Fruit fly (Drosophila melanogaster) whole organism, embryonic: ENCODE results near the gene CG9338.

Experiments
- B-H2 ChIP-seq: fragments of 200-800 bp; sonication (Bioruptor generic); optimal IDR thresholded peaks from 2 replicates; lab custom pipeline; 2018; ENCODE audit warnings: missing biosample characterization, mild to moderate bottlenecking, missing genetic modification characterization
- BtbVII ChIP-seq: fragments of 200-800 bp; sonication (Bioruptor generic); optimal IDR thresholded peaks from 3 replicates; lab custom pipeline; 2017; ENCODE audit warnings: missing biosample characterization, mild to moderate bottlenecking, missing genetic modification characterization
- CG10543 ChIP-seq: fragments of 200-800 bp; sonication (Bioruptor generic); optimal IDR thresholded peaks from 3 replicates; lab custom pipeline; 2017; ENCODE audit warnings: missing biosample characterization, mild to moderate bottlenecking, missing genetic modification characterization, moderate library complexity
- CG11696 ChIP-seq: fragments of 200-800 bp; sonication (Bioruptor generic); IDR thresholded peaks from 2 replicates; pipeline ENCODE4 v1.3.6; 2022; ENCODE audit warnings: missing biosample characterization, missing genetic modification characterization
- CG13296 ChIP-seq: fragments of 200-800 bp; sonication (Bioruptor generic); optimal IDR thresholded peaks from 3 replicates; lab custom pipeline; 2018; ENCODE audit warnings: missing biosample characterization, mild to moderate bottlenecking, missing genetic modification characterization
- CG13894 ChIP-seq: fragments of 200-800 bp; sonication (Bioruptor generic); optimal IDR thresholded peaks from 3 replicates; lab custom pipeline; 2018; ENCODE audit warnings: missing biosample characterization, mild to moderate bottlenecking, missing genetic modification characterization, moderate library complexity
- CG15269 ChIP-seq: fragments of 200-800 bp; sonication (Bioruptor generic); optimal IDR thresholded peaks from 2 replicates; lab custom pipeline; 2018; ENCODE audit warnings: missing biosample characterization, mild to moderate bottlenecking, missing genetic modification characterization, moderate library complexity
- CG18599 ChIP-seq: fragments of 200-800 bp; sonication (Bioruptor generic); optimal IDR thresholded peaks from 3 replicates; lab custom pipeline; 2017; ENCODE audit warnings: missing biosample characterization, missing genetic modification characterization, mild to moderate bottlenecking, moderate library complexity, missing genetic modification reagents
- CG2116 ChIP-seq: fragments of 200-800 bp; sonication (Bioruptor generic); optimal IDR thresholded peaks from 3 replicates; lab custom pipeline; 2018; ENCODE audit warnings: missing biosample characterization, mild to moderate bottlenecking, missing genetic modification characterization
- CG2678 ChIP-seq: fragments of 200-800 bp; sonication (Bioruptor generic); optimal IDR thresholded peaks from 3 replicates; lab custom pipeline; 2019; ENCODE audit warnings: missing biosample characterization, mild to moderate bottlenecking, missing genetic modification characterization, moderate library complexity
- CG34376 ChIP-seq: fragments of 200-800 bp; sonication (Bioruptor generic); optimal IDR thresholded peaks from 2 replicates; lab custom pipeline; 2018; ENCODE audit warnings: missing biosample characterization, mild to moderate bottlenecking, missing genetic modification characterization
- CG4360 ChIP-seq: fragments of 200-800 bp; sonication (Bioruptor generic); IDR thresholded peaks from 2 replicates; pipeline ENCODE4 v1.3.6; 2022; ENCODE audit warnings: missing biosample characterization, missing genetic modification characterization
- CG9727 ChIP-seq: fragments of 200-800 bp; sonication (Bioruptor generic); optimal IDR thresholded peaks from 3 replicates; lab custom pipeline; 2017; ENCODE audit warnings: missing biosample characterization, mild to moderate bottlenecking, missing genetic modification characterization
- E2f1 ChIP-seq: fragments of 200-800 bp; sonication (Bioruptor generic); IDR thresholded peaks from 2 replicates; pipeline ENCODE4 v1.3.6; 2022; ENCODE audit warnings: missing biosample characterization, missing genetic modification characterization
- Ets65A ChIP-seq: fragments of 200-800 bp; sonication (Bioruptor generic); peaks from one replicate; lab custom pipeline; 2016; ENCODE audit warnings: missing biosample characterization, missing genetic modification characterization
- Fer1 ChIP-seq: fragments of 200-800 bp; sonication (Bioruptor generic); optimal IDR thresholded peaks from 2 replicates; lab custom pipeline; 2017; ENCODE audit warnings: missing biosample characterization, mild to moderate bottlenecking, missing genetic modification characterization
- GATAe ChIP-seq: fragments of 200-800 bp; sonication (Bioruptor generic); conservative IDR thresholded peaks from 2 replicates; pipeline ENCODE4 v1.3.6; 2022; ENCODE audit warnings: missing biosample characterization, missing genetic modification characterization
- HLH4C ChIP-seq: fragments of 200-800 bp; sonication (Bioruptor generic); IDR thresholded peaks from 3 replicates; pipeline ENCODE4 v1.3.6; 2022; ENCODE audit warnings: missing biosample characterization, missing genetic modification characterization; ENCODE audit not compliant: partially characterized antibody
- Hey ChIP-seq: fragments of 200-800 bp; sonication (Bioruptor generic); optimal IDR thresholded peaks from 3 replicates; lab custom pipeline; 2018; ENCODE audit warnings: missing biosample characterization, mild to moderate bottlenecking, missing genetic modification characterization
- Hr78 ChIP-seq, 2 experiments: fragments of 200-800 bp in 1 of 2; fragments of >200 bp in 1 of 2; sonication (Bioruptor generic) in 1 of 2; optimal IDR thresholded peaks; 2 replicates each; lab custom pipeline; 2017 to 2019; ENCODE audit warnings: missing biosample characterization in 2 of 2, missing genetic modification characterization in 2 of 2, mild to moderate bottlenecking in 1 of 2, moderate library complexity in 1 of 2
- Med ChIP-seq: fragments of 200-800 bp; sonication (Bioruptor generic); peaks from one replicate; lab custom pipeline; 2016; ENCODE audit warnings: missing biosample characterization, missing genetic modification characterization, mild to moderate bottlenecking, inconsistent platforms, moderate library complexity
- Nf-YA ChIP-seq: fragments of 200-800 bp; sonication (Bioruptor generic); IDR thresholded peaks from 2 replicates; pipeline ENCODE4 v1.3.6; 2022; ENCODE audit warnings: missing biosample characterization, missing genetic modification characterization
- Ptx1 ChIP-seq: fragments of 200-800 bp; sonication (Bioruptor generic); IDR thresholded peaks from 2 replicates; pipeline ENCODE4 v1.3.6; 2022; ENCODE audit warnings: missing biosample characterization, missing genetic modification characterization
- Vsx1 ChIP-seq: fragments of 200-800 bp; sonication (Bioruptor generic); optimal IDR thresholded peaks from 2 replicates; lab custom pipeline; 2017; ENCODE audit warnings: missing biosample characterization, mild to moderate bottlenecking, missing genetic modification characterization, missing genetic modification reagents
- br ChIP-seq: fragments of >200 bp; optimal IDR thresholded peaks from 2 replicates; lab custom pipeline; 2017
- chinmo ChIP-seq: fragments of 200-800 bp; sonication (Bioruptor generic); IDR thresholded peaks from 4 replicates; pipeline ENCODE4 v1.3.6; 2022; ENCODE audit warnings: missing biosample characterization, missing genetic modification characterization; ENCODE audit not compliant: partially characterized antibody
- ewg ChIP-seq: fragments of 200-800 bp; sonication (Bioruptor generic); optimal IDR thresholded peaks from 3 replicates; lab custom pipeline; 2017; ENCODE audit warnings: mild to moderate bottlenecking, missing biosample characterization, missing genetic modification reagents, missing genetic modification characterization
- exex ChIP-seq: fragments of 200-800 bp; sonication (Bioruptor generic); optimal IDR thresholded peaks from 4 replicates; lab custom pipeline; 2018; ENCODE audit warnings: missing biosample characterization, mild to moderate bottlenecking, missing genetic modification characterization, moderate library complexity
- grn ChIP-seq: fragments of 200-800 bp; sonication (Bioruptor generic); optimal IDR thresholded peaks from 3 replicates; lab custom pipeline; 2017; ENCODE audit warnings: missing biosample characterization, missing genetic modification characterization
- gsb-n ChIP-seq: fragments of 200-800 bp; sonication (Bioruptor generic); optimal IDR thresholded peaks from 3 replicates; lab custom pipeline; 2018; ENCODE audit warnings: missing biosample characterization, mild to moderate bottlenecking, missing genetic modification characterization
- jing ChIP-seq: fragments of 200-800 bp; sonication (Bioruptor generic); optimal IDR thresholded peaks from 2 replicates; lab custom pipeline; 2018; ENCODE audit warnings: missing biosample characterization, mild to moderate bottlenecking, missing genetic modification characterization
- lab ChIP-seq: fragments of 200-800 bp; sonication (Bioruptor generic); optimal IDR thresholded peaks from 3 replicates; lab custom pipeline; 2017; ENCODE audit warnings: missing biosample characterization, missing genetic modification characterization, mild to moderate bottlenecking, moderate library complexity, missing genetic modification reagents
- lmd ChIP-seq: fragments of 200-800 bp; sonication (Bioruptor generic); IDR thresholded peaks from 2 replicates; pipeline ENCODE4 v1.3.6; 2022; ENCODE audit warnings: missing biosample characterization, missing genetic modification characterization
- mirr ChIP-seq: fragments of 200-800 bp; sonication (Bioruptor generic); optimal IDR thresholded peaks from 3 replicates; lab custom pipeline; 2018; ENCODE audit warnings: missing biosample characterization, mild to moderate bottlenecking, missing genetic modification characterization
- run ChIP-seq: fragments of 200-800 bp; sonication (Bioruptor generic); optimal IDR thresholded peaks from 3 replicates; lab custom pipeline; 2018; ENCODE audit warnings: missing biosample characterization, mild to moderate bottlenecking, missing genetic modification characterization
- sens-2 ChIP-seq: fragments of 200-800 bp; sonication (Bioruptor generic); IDR thresholded peaks from 2 replicates; pipeline ENCODE4 v1.3.6; 2022; ENCODE audit warnings: missing biosample characterization, missing genetic modification characterization
- sug ChIP-seq: fragments of 200-800 bp; optimal IDR thresholded peaks from 2 replicates; lab custom pipeline; 2019; ENCODE audit warnings: missing biosample characterization, mild to moderate bottlenecking, missing genetic modification characterization, moderate library complexity
- wdn ChIP-seq: fragments of 200-800 bp; sonication (Bioruptor generic); IDR thresholded peaks from 2 replicates; pipeline ENCODE4 v1.3.6; 2022; ENCODE audit warnings: missing biosample characterization, missing genetic modification characterization

Gene CG9338

dm6 chr2L:20883624-20884220 is 18.7 kb downstream of the CG9338 start:
- TF ChIP-seq chinmo (GFP tag; lab: Robert Waterston, UW) = peak; percentile 85; the same call in 3 of the 4 replicates
- TF ChIP-seq Nf-YA (GFP tag; lab: Robert Waterston, UW) = no peak
- TF ChIP-seq CG2116 (GFP tag; lab: Kevin White, UChicago) = no peak
- no peak for TF ChIP-seq CG9727 (GFP tag; lab: Kevin White, UChicago)
- peak; percentile 15; the same call in 1 of the 2 replicates for TF ChIP-seq CG4360 (GFP tag; lab: Robert Waterston, UW)
- 0 out of 2 replicates have a peak, but pooled peaks have one; percentile 7 for TF ChIP-seq wdn
- no peak for TF ChIP-seq CG11696
- TF ChIP-seq CG34376 (GFP tag; lab: Kevin White, UChicago) = peak; percentile 89
- TF ChIP-seq Ptx1 (GFP tag; lab: Robert Waterston, UW) = 0 out of 2 replicates have a peak, but pooled peaks have one; percentile 11
- TF ChIP-seq gsb-n = no peak
- peak; percentile 17 for TF ChIP-seq Fer1 (GFP tag; lab: Kevin White, UChicago)
- peak; percentile 21 for TF ChIP-seq CG2678 (tag; lab: Kevin White, UChicago)
- peak; percentile 28 for TF ChIP-seq Hey (tag; lab: Kevin White, UChicago)
- TF ChIP-seq Ets65A (GFP tag; lab: Kevin White, UChicago) = peak; percentile 41
- no peak for TF ChIP-seq br (lab: Kevin White, UChicago)
- peak; percentile 92 for TF ChIP-seq grn
- no peak for TF ChIP-seq jing (GFP tag; lab: Kevin White, UChicago)
- no peak for TF ChIP-seq HLH4C
- TF ChIP-seq sens-2 (GFP tag; lab: Robert Waterston, UW) = peak; percentile 48; the same call in 1 of the 2 replicates
- TF ChIP-seq Hr78 (GFP tag; optimal IDR thresholded peaks at IDR 0.05; lab: Kevin White, UChicago) = peak in 1 of 2 experiments; percentile 19
- TF ChIP-seq CG18599 = peak; percentile 27
- peak; percentile 13 for TF ChIP-seq CG13894 (tag; lab: Kevin White, UChicago)
- TF ChIP-seq E2f1 (GFP tag; lab: Robert Waterston, UW) = 0 out of 2 replicates have a peak, but pooled peaks have one; percentile 7
- 0 out of 2 replicates have a peak, but pooled peaks have one; percentile 14 for TF ChIP-seq lmd (GFP tag; lab: Robert Waterston, UW)
- TF ChIP-seq sug (tag; lab: Kevin White, UChicago) = peak; percentile 94
- peak; percentile 68 for TF ChIP-seq GATAe (GFP tag; lab: Robert Waterston, UW)
- TF ChIP-seq ewg (GFP tag; lab: Kevin White, UChicago) = no peak
- TF ChIP-seq CG15269 (tag; lab: Kevin White, UChicago) = peak; percentile 0
- TF ChIP-seq run (tag; lab: Kevin White, UChicago) = no peak
- peak; percentile 21 for TF ChIP-seq CG13296
- TF ChIP-seq BtbVII (GFP tag; lab: Kevin White, UChicago) = peak; percentile 9
- TF ChIP-seq mirr (GFP tag; lab: Kevin White, UChicago) = peak; percentile 91
- TF ChIP-seq Vsx1 = peak; percentile 40
- TF ChIP-seq B-H2 (GFP tag; lab: Kevin White, UChicago) = peak; percentile 25
- TF ChIP-seq exex (tag; lab: Kevin White, UChicago) = peak; percentile 98
- TF ChIP-seq Med = peak; percentile 72
- peak; percentile 32 for TF ChIP-seq CG10543 (GFP tag; lab: Kevin White, UChicago)
- TF ChIP-seq lab (GFP tag; lab: Kevin White, UChicago) = peak; percentile 92
